Fruit fly (Drosophila melanogaster) whole organism, embryonic: ENCODE results near the gene CG10750.

Experiments used
- Blimp-1 ChIP-seq: fragments of 200-800 bp; sonication (Bioruptor generic); optimal IDR thresholded peaks from 3 replicates; lab custom pipeline; 2018; ENCODE audit warnings: missing biosample characterization, missing genetic modification characterization, mild to moderate bottlenecking, moderate library complexity, missing genetic modification reagents
- CG10654 ChIP-seq: fragments of 200-800 bp; sonication (Bioruptor generic); optimal IDR thresholded peaks from 2 replicates; lab custom pipeline; 2016; ENCODE audit warnings: missing biosample characterization, missing genetic modification characterization
- CG10959 ChIP-seq: fragments of 200-800 bp; sonication (Bioruptor generic); IDR thresholded peaks from 2 replicates; pipeline ENCODE4 v1.3.6; 2022; ENCODE audit warnings: missing biosample characterization, missing genetic modification characterization
- CG10979 ChIP-seq: fragments of 200-800 bp; sonication (Bioruptor generic); optimal IDR thresholded peaks from 2 replicates; lab custom pipeline; 2018; ENCODE audit warnings: missing biosample characterization, mild to moderate bottlenecking, missing genetic modification characterization, moderate library complexity
- CG11456 ChIP-seq: fragments of 200-800 bp; sonication (Bioruptor generic); IDR thresholded peaks from 3 replicates; pipeline ENCODE4 v1.3.6; 2022; ENCODE audit warnings: missing biosample characterization, missing genetic modification characterization
- CG12769 ChIP-seq: fragments of 200-800 bp; sonication (Bioruptor generic); optimal IDR thresholded peaks from 2 replicates; lab custom pipeline; 2019; ENCODE audit warnings: missing biosample characterization, mild to moderate bottlenecking, missing genetic modification characterization, moderate library complexity
- CG13894 ChIP-seq: fragments of 200-800 bp; sonication (Bioruptor generic); optimal IDR thresholded peaks from 3 replicates; lab custom pipeline; 2018; ENCODE audit warnings: missing biosample characterization, mild to moderate bottlenecking, missing genetic modification characterization, moderate library complexity
- CG15696 ChIP-seq: fragments of 200-800 bp; sonication (Bioruptor generic); optimal IDR thresholded peaks from 2 replicates; lab custom pipeline; 2019; ENCODE audit warnings: missing biosample characterization, mild to moderate bottlenecking, missing genetic modification characterization, moderate library complexity
- CG1647 ChIP-seq: fragments of 200-800 bp; sonication (Bioruptor generic); optimal IDR thresholded peaks from 3 replicates; lab custom pipeline; 2016; ENCODE audit warnings: missing biosample characterization, missing genetic modification characterization
- CG16863 ChIP-seq: fragments of 200-800 bp; sonication (Bioruptor generic); optimal IDR thresholded peaks from 3 replicates; lab custom pipeline; 2016; ENCODE audit warnings: missing biosample characterization, missing genetic modification characterization
- CG17612 ChIP-seq: fragments of 200-800 bp; sonication (Bioruptor generic); IDR thresholded peaks from 2 replicates; pipeline ENCODE4 v1.3.6; 2022; ENCODE audit warnings: missing biosample characterization, missing genetic modification characterization
- CG2116 ChIP-seq: fragments of 200-800 bp; sonication (Bioruptor generic); optimal IDR thresholded peaks from 3 replicates; lab custom pipeline; 2018; ENCODE audit warnings: missing biosample characterization, mild to moderate bottlenecking, missing genetic modification characterization
- CG2875 ChIP-seq: fragments of 200-800 bp; sonication (Bioruptor generic); optimal IDR thresholded peaks from 2 replicates; lab custom pipeline; 2017; ENCODE audit warnings: missing biosample characterization, mild to moderate bottlenecking, missing genetic modification characterization, missing genetic modification reagents
- CG8478 ChIP-seq: fragments of >200 bp; optimal IDR thresholded peaks from 2 replicates; lab custom pipeline; 2018
- CG8765 ChIP-seq: fragments of 200-800 bp; sonication (Bioruptor generic); IDR thresholded peaks from 2 replicates; pipeline ENCODE4 v1.3.6; 2022; ENCODE audit warnings: missing biosample characterization, missing genetic modification characterization
- CG9437 ChIP-seq: fragments of 200-800 bp; sonication (Bioruptor generic); optimal IDR thresholded peaks from 2 replicates; lab custom pipeline; 2018; ENCODE audit warnings: missing biosample characterization, mild to moderate bottlenecking, missing genetic modification characterization
- CG9727 ChIP-seq: fragments of 200-800 bp; sonication (Bioruptor generic); optimal IDR thresholded peaks from 3 replicates; lab custom pipeline; 2017; ENCODE audit warnings: missing biosample characterization, mild to moderate bottlenecking, missing genetic modification characterization
- Dek ChIP-seq: fragments of 200-800 bp; sonication (Bioruptor generic); optimal IDR thresholded peaks from 3 replicates; lab custom pipeline; 2019; ENCODE audit warnings: missing biosample characterization, mild to moderate bottlenecking, missing genetic modification characterization, moderate library complexity
- E2f1 ChIP-seq: fragments of 200-800 bp; sonication (Bioruptor generic); IDR thresholded peaks from 2 replicates; pipeline ENCODE4 v1.3.6; 2022; ENCODE audit warnings: missing biosample characterization, missing genetic modification characterization
- H15 ChIP-seq: fragments of 200-800 bp; sonication (Bioruptor generic); IDR thresholded peaks from 3 replicates; pipeline ENCODE4 v1.3.6; 2022; ENCODE audit warnings: missing biosample characterization, missing genetic modification characterization
- HLH3B ChIP-seq: fragments of 200-800 bp; sonication (Bioruptor generic); IDR thresholded peaks from 2 replicates; pipeline ENCODE4 v1.3.6; 2022; ENCODE audit warnings: missing biosample characterization, missing genetic modification characterization
- HLH4C ChIP-seq: fragments of 200-800 bp; sonication (Bioruptor generic); IDR thresholded peaks from 3 replicates; pipeline ENCODE4 v1.3.6; 2022; ENCODE audit warnings: missing biosample characterization, missing genetic modification characterization; ENCODE audit not compliant: partially characterized antibody
- HLH54F ChIP-seq: fragments of 200-800 bp; sonication (Bioruptor generic); optimal IDR thresholded peaks from 3 replicates; lab custom pipeline; 2016; ENCODE audit warnings: missing biosample characterization, missing genetic modification characterization
- NC2α ChIP-seq: fragments of 200-800 bp; sonication (Bioruptor generic); optimal IDR thresholded peaks from 2 replicates; lab custom pipeline; 2016; ENCODE audit warnings: missing biosample characterization, missing genetic modification characterization
- Nf-YC ChIP-seq: fragments of 200-800 bp; optimal IDR thresholded peaks from 3 replicates; lab custom pipeline; 2019; ENCODE audit warnings: missing biosample characterization, mild to moderate bottlenecking, missing genetic modification characterization, moderate library complexity
- Optix ChIP-seq: fragments of 200-800 bp; sonication (Bioruptor generic); IDR thresholded peaks from 3 replicates; pipeline ENCODE4 v1.3.6; 2022; ENCODE audit warnings: missing biosample characterization, missing genetic modification characterization
- Sin3A ChIP-seq: fragments of >200 bp; optimal IDR thresholded peaks from 2 replicates; lab custom pipeline; 2018
- Tbp ChIP-seq: fragments of >200 bp; optimal IDR thresholded peaks from 2 replicates; lab custom pipeline; 2018; ENCODE audit warnings: missing biosample characterization, missing genetic modification characterization
- Xbp1 ChIP-seq: fragments of 200-800 bp; sonication (Bioruptor generic); optimal IDR thresholded peaks from 3 replicates; lab custom pipeline; 2016; ENCODE audit warnings: missing biosample characterization, mild to moderate bottlenecking, missing genetic modification characterization
- bcd ChIP-seq: fragments of 200-800 bp; sonication (Bioruptor generic); optimal IDR thresholded peaks from 2 replicates; lab custom pipeline; 2017; ENCODE audit warnings: missing biosample characterization, mild to moderate bottlenecking, missing genetic modification characterization
- danr ChIP-seq: fragments of 200-800 bp; sonication (Bioruptor generic); IDR thresholded peaks from 2 replicates; pipeline ENCODE4 v1.3.6; 2022; ENCODE audit warnings: missing biosample characterization, missing genetic modification characterization
- dysf ChIP-seq: fragments of 200-800 bp; sonication (Bioruptor generic); IDR thresholded peaks from 3 replicates; pipeline ENCODE4 v1.3.6; 2022; ENCODE audit warnings: missing biosample characterization, missing genetic modification characterization
- exex ChIP-seq: fragments of 200-800 bp; sonication (Bioruptor generic); optimal IDR thresholded peaks from 4 replicates; lab custom pipeline; 2018; ENCODE audit warnings: missing biosample characterization, mild to moderate bottlenecking, missing genetic modification characterization, moderate library complexity
- fd3F ChIP-seq: fragments of 200-800 bp; sonication (Bioruptor generic); optimal IDR thresholded peaks from 2 replicates; lab custom pipeline; 2018; ENCODE audit warnings: missing biosample characterization, mild to moderate bottlenecking, missing genetic modification characterization, moderate library complexity
- fu2 ChIP-seq: fragments of 200-800 bp; sonication (Bioruptor generic); optimal IDR thresholded peaks from 2 replicates; lab custom pipeline; 2016; ENCODE audit warnings: missing biosample characterization, missing genetic modification characterization
- gfzf ChIP-seq: fragments of 200-800 bp; sonication (Bioruptor generic); optimal IDR thresholded peaks from 2 replicates; lab custom pipeline; 2016; ENCODE audit warnings: missing biosample characterization, mild to moderate bottlenecking, missing genetic modification characterization, moderate library complexity
- jumu ChIP-seq: fragments of 200-800 bp; sonication (Bioruptor generic); optimal IDR thresholded peaks from 3 replicates; lab custom pipeline; 2016; ENCODE audit warnings: missing biosample characterization, missing genetic modification characterization
- lbe ChIP-seq: fragments of 200-800 bp; sonication (Bioruptor generic); optimal IDR thresholded peaks from 2 replicates; lab custom pipeline; 2016; ENCODE audit warnings: missing biosample characterization, mild to moderate bottlenecking, missing genetic modification characterization
- lov ChIP-seq, 2 experiments: fragments of 200-800 bp in 1 of 2; fragments of >200 bp in 1 of 2; sonication (Bioruptor generic) in 1 of 2; IDR thresholded peaks in 1 of 2; optimal IDR thresholded peaks in 1 of 2; 2 replicates in 1 of 2; 3 replicates in 1 of 2; pipeline versions ENCODE4 v1.3.6 to Lab custom; 2017 to 2022; ENCODE audit warnings: missing biosample characterization in 1 of 2, missing genetic modification characterization in 1 of 2
- nom ChIP-seq: fragments of 200-800 bp; sonication (Bioruptor generic); optimal IDR thresholded peaks from 2 replicates; lab custom pipeline; 2017; ENCODE audit warnings: missing biosample characterization, missing genetic modification characterization, mild to moderate bottlenecking, moderate library complexity, missing genetic modification reagents
- oc ChIP-seq: fragments of 200-800 bp; sonication (Bioruptor generic); optimal IDR thresholded peaks from 2 replicates; lab custom pipeline; 2018; ENCODE audit warnings: missing biosample characterization, mild to moderate bottlenecking, missing genetic modification characterization, moderate library complexity
- otp ChIP-seq: fragments of 200-800 bp; sonication (Bioruptor generic); IDR thresholded peaks from 3 replicates; pipeline ENCODE4, ENCODE4 v1.3.6; 2022; ENCODE audit warnings: missing biosample characterization, missing genetic modification characterization
- pnt ChIP-seq: fragments of 200-800 bp; sonication (Bioruptor generic); optimal IDR thresholded peaks from 3 replicates; lab custom pipeline; 2016; ENCODE audit warnings: missing biosample characterization, missing genetic modification characterization
- repo ChIP-seq: fragments of 200-800 bp; sonication (Bioruptor generic); optimal IDR thresholded peaks from 2 replicates; lab custom pipeline; 2016; ENCODE audit warnings: missing biosample characterization, missing genetic modification characterization
- salm ChIP-seq: fragments of 200-800 bp; sonication (Bioruptor generic); optimal IDR thresholded peaks from 2 replicates; lab custom pipeline; 2018; ENCODE audit warnings: missing biosample characterization, mild to moderate bottlenecking, missing genetic modification characterization
- schlank ChIP-seq: fragments of 200-800 bp; sonication (Bioruptor generic); optimal IDR thresholded peaks from 2 replicates; lab custom pipeline; 2018; ENCODE audit warnings: missing biosample characterization, mild to moderate bottlenecking, missing genetic modification characterization
- scrt ChIP-seq: fragments of 200-800 bp; sonication (Bioruptor generic); optimal IDR thresholded peaks from 2 replicates; lab custom pipeline; 2018; ENCODE audit warnings: missing biosample characterization, mild to moderate bottlenecking, missing genetic modification characterization, moderate library complexity
- so ChIP-seq: fragments of 200-800 bp; sonication (Bioruptor generic); IDR thresholded peaks from 3 replicates; pipeline ENCODE4 v1.3.6; 2022; ENCODE audit warnings: missing biosample characterization, missing genetic modification characterization
- tap ChIP-seq: fragments of 200-800 bp; optimal IDR thresholded peaks from 3 replicates; lab custom pipeline; 2019; ENCODE audit warnings: missing biosample characterization, mild to moderate bottlenecking, missing genetic modification characterization, moderate library complexity
- vfl ChIP-seq: fragments of 200-800 bp; sonication (Bioruptor generic); optimal IDR thresholded peaks from 2 replicates; lab custom pipeline; 2016; ENCODE audit warnings: missing biosample characterization, missing genetic modification characterization
- wek ChIP-seq: fragments of 200-800 bp; sonication (Bioruptor generic); optimal IDR thresholded peaks from 3 replicates; lab custom pipeline; 2018; ENCODE audit warnings: missing biosample characterization, mild to moderate bottlenecking, missing genetic modification characterization, moderate library complexity
- zfh1 ChIP-seq: fragments of 200-800 bp; sonication (Bioruptor generic); IDR thresholded peaks from 3 replicates; pipeline ENCODE4 v1.3.6; 2022; ENCODE audit warnings: missing biosample characterization, missing genetic modification characterization

CG10750 gene

dm6 chr2L:19325420-19325819, 25.4 kb downstream of the CG10750 start (continued):
- TF ChIP-seq dysf, result no peak; the same call in 2 of the 3 replicates
- TF ChIP-seq Blimp-1 (GFP tag; lab: Kevin White, UChicago), result peak; percentile 34
- peak; percentile 43; the same call in 1 of the 2 replicates for TF ChIP-seq CG10959 (GFP tag; lab: Robert Waterston, UW)
- TF ChIP-seq repo (GFP tag; lab: Kevin White, UChicago), result no peak
- TF ChIP-seq Tbp, result no peak
- TF ChIP-seq Optix (GFP tag; lab: Robert Waterston, UW), result no peak
- TF ChIP-seq H15 (GFP tag; lab: Robert Waterston, UW), result no peak
- no peak for TF ChIP-seq Xbp1 (GFP tag; lab: Kevin White, UChicago)
- no peak for TF ChIP-seq lbe (GFP tag; lab: Kevin White, UChicago)
- TF ChIP-seq fu2 (GFP tag; lab: Kevin White, UChicago), result no peak
- TF ChIP-seq zfh1 (GFP tag; lab: Robert Waterston, UW), result no peak
- TF ChIP-seq Dek (tag; lab: Kevin White, UChicago), result no peak
- no peak for TF ChIP-seq CG17612 (GFP tag; lab: Robert Waterston, UW)
- TF ChIP-seq CG16863 (GFP tag; lab: Kevin White, UChicago), result no peak
- no peak for TF ChIP-seq otp (GFP tag; lab: Robert Waterston, UW)
- no peak for TF ChIP-seq schlank (tag; lab: Kevin White, UChicago)
- TF ChIP-seq HLH3B (GFP tag; lab: Robert Waterston, UW), result peak; percentile 43; the same call in 1 of the 2 replicates
- no peak for TF ChIP-seq CG8478
- no peak for TF ChIP-seq so (GFP tag; lab: Robert Waterston, UW)
- no peak for TF ChIP-seq vfl (GFP tag; lab: Kevin White, UChicago)
- TF ChIP-seq CG1647 (GFP tag; lab: Kevin White, UChicago), result no peak
- TF ChIP-seq CG13894 (tag; lab: Kevin White, UChicago), result no peak
- TF ChIP-seq CG15696 (tag; lab: Kevin White, UChicago), result no peak
- TF ChIP-seq nom (GFP tag; lab: Kevin White, UChicago), result no peak
- no peak for TF ChIP-seq Nf-YC (tag; lab: Kevin White, UChicago)
- TF ChIP-seq wek (GFP tag; lab: Kevin White, UChicago), result no peak
- no peak for TF ChIP-seq bcd (GFP tag; lab: Kevin White, UChicago)
- no peak for TF ChIP-seq CG8765 (GFP tag; lab: Robert Waterston, UW)
- TF ChIP-seq NC2α (GFP tag; lab: Kevin White, UChicago), result no peak
- no peak for TF ChIP-seq CG11456 (GFP tag; lab: Robert Waterston, UW)
- no peak for TF ChIP-seq CG2116 (GFP tag; lab: Kevin White, UChicago)
- TF ChIP-seq Sin3A (lab: Kevin White, UChicago), result no peak
- TF ChIP-seq gfzf (GFP tag; lab: Kevin White, UChicago), result no peak
- no peak for TF ChIP-seq oc (tag; lab: Kevin White, UChicago)
- no peak for TF ChIP-seq salm
- no peak for TF ChIP-seq CG2875 (GFP tag; lab: Kevin White, UChicago)
- TF ChIP-seq CG12769 (tag; lab: Kevin White, UChicago), result no peak
- TF ChIP-seq jumu (GFP tag; lab: Kevin White, UChicago), result no peak
- peak; percentile 34 for TF ChIP-seq CG10979 (tag; lab: Kevin White, UChicago)
- no peak for TF ChIP-seq tap
- no peak for TF ChIP-seq pnt (GFP tag; lab: Kevin White, UChicago)
- no peak for TF ChIP-seq fd3F (GFP tag; lab: Kevin White, UChicago)
- no peak for TF ChIP-seq CG10654 (GFP tag; lab: Kevin White, UChicago)
- no peak for TF ChIP-seq HLH54F (GFP tag; lab: Kevin White, UChicago)
- no peak for TF ChIP-seq HLH4C
- no peak for TF ChIP-seq scrt (GFP tag; lab: Kevin White, UChicago)
- TF ChIP-seq lov (optimal IDR thresholded peaks at IDR 0.05; lab: Kevin White, UChicago), result no peak
- TF ChIP-seq lov (GFP tag; IDR thresholded peaks at IDR 0.05; lab: Robert Waterston, UW), result no peak
- TF ChIP-seq E2f1 (GFP tag; lab: Robert Waterston, UW), result no peak
- no peak for TF ChIP-seq exex (tag; lab: Kevin White, UChicago)
- no peak for TF ChIP-seq CG9437
- TF ChIP-seq CG9727 (GFP tag; lab: Kevin White, UChicago), result no peak
- no peak for TF ChIP-seq danr (GFP tag; lab: Robert Waterston, UW)
